Fruit fly (Drosophila melanogaster): ENCODE measurements around the gene syd.

The syd gene

DNA sequence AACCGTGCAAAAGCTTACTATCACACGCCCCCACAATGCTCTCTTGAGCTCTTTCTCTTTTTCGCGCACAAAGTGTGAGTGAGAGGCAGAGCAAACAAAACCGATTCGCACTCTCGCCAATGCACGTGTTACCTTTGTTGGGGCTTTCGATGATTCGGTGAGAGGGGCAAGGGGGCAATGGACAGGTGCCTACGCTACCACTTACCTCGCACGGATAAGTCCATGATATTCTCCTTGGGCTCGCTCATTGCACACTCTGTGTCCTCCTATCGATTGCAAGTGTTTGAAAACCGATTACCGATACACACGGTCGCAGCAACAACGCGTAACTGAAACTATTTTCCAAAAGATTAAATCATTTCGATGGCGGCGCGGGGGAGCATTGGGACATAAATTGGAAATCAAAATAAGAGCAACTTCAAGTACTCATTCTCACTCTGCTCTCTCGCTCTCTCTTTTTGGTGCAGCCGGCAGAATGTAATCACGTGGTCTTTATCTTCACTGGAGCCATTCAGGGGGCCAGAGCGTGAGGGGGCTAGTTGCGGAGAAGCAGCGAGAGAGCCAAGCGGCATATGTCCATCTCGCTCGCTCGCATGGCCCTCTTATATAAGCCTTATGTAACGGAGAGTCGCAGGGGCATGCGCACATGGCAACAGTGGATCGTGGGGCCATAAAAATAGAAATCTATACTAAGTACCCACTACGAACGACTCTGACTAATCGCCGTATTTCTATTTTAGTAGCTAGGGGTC lies 68.7 kb downstream of the syd start, which contains the start of gene Pdp1:
Gene Pdp1 (minus strand): TSS at position 334 of the 752 bp plus-strand sequence.
- TF ChIP-seq CG10348 (GFP tag; IDR thresholded peaks at IDR 0.05) (no peak), CG4496 (GFP tag; IDR thresholded peaks at IDR 0.05) (peak; percentile 53; the same call in 2 of the 3 replicates), Snoo (tag; optimal IDR thresholded peaks at IDR 0.05) (no peak), fd96Ca (GFP tag; IDR thresholded peaks at IDR 0.05) (0 out of 3 replicates have a peak, but pooled peaks have one; percentile 45), CG13204 (GFP tag; optimal IDR thresholded peaks at IDR 0.05) (no peak), D1 (tag; optimal IDR thresholded peaks at IDR 0.05) (no peak), CG34367 (tag; optimal IDR thresholded peaks at IDR 0.05) (no peak), rn (GFP tag; IDR thresholded peaks at IDR 0.05) (0 out of 2 replicates have a peak, but pooled peaks have one; percentile 30), CG15710 (tag; optimal IDR thresholded peaks at IDR 0.05) (peak; percentile 5), CG8159 (tag; optimal IDR thresholded peaks at IDR 0.05) (peak; percentile 24), CG8301 (tag; optimal IDR thresholded peaks at IDR 0.05) (no peak), EcR (GFP tag; optimal IDR thresholded peaks at IDR 0.05) (peak; percentile 65), Pif1A (GFP tag; optimal IDR thresholded peaks at IDR 0.05) (peak; percentile 38), CG32121 (GFP tag; IDR thresholded peaks at IDR 0.05) (peak; percentile 36; the same call in 1 of the 2 replicates), CG14655 (GFP tag; optimal IDR thresholded peaks at IDR 0.05) (peak; percentile 48), gl (tag; optimal IDR thresholded peaks at IDR 0.05) (peak; percentile 22), Pif1B (GFP tag; optimal IDR thresholded peaks at IDR 0.05) (no peak), CG12605 (GFP tag; IDR thresholded peaks at IDR 0.05) (peak; percentile 63; the same call in 1 of the 2 replicates), CG17806 (tag; optimal IDR thresholded peaks at IDR 0.05) (peak; percentile 16), Ets98B (GFP tag; IDR thresholded peaks at IDR 0.05) (peak; percentile 59; the same call in 1 of the 2 replicates)
